Worm (Caenorhabditis elegans) whole organism, young adult: ENCODE measurements around the gene B0228.9.

Experiments used
- B0336.3 ChIP-seq: fragments of 200-800 bp; sonication (Bioruptor generic); IDR thresholded peaks from 2 replicates; pipeline ENCODE4 v1.3.6; 2022; ENCODE audit warnings: missing genetic modification characterization, missing compliant biosample characterization
- F10E7.11 ChIP-seq: sonication (generic microtip); optimal IDR thresholded peaks from 2 replicates; lab custom pipeline; 2017; ENCODE audit warnings: mild to moderate bottlenecking, missing genetic modification characterization, moderate library complexity, missing compliant biosample characterization
- F22D6.2 ChIP-seq: sonication (generic microtip); optimal IDR thresholded peaks from 2 replicates; lab custom pipeline; 2016; ENCODE audit warnings: mild to moderate bottlenecking, missing genetic modification characterization, missing compliant biosample characterization
- F37B4.10 ChIP-seq: fragments of 200-800 bp; sonication (Bioruptor generic); IDR thresholded peaks from 2 replicates; pipeline ENCODE4 v1.3.6; 2022; ENCODE audit warnings: missing genetic modification characterization, missing compliant biosample characterization
- F57A8.1 ChIP-seq: fragments of 200-800 bp; sonication (Bioruptor generic); optimal IDR thresholded peaks from 2 replicates; lab custom pipeline; 2018; ENCODE audit warnings: mild to moderate bottlenecking, missing genetic modification characterization, moderate library complexity, missing compliant biosample characterization
- T07F8.4 ChIP-seq: sonication (generic microtip); optimal IDR thresholded peaks from 2 replicates; lab custom pipeline; 2016; ENCODE audit warnings: mild to moderate bottlenecking, missing genetic modification characterization, moderate library complexity, missing compliant biosample characterization
- T26A5.8 ChIP-seq: sonication (generic microtip); optimal IDR thresholded peaks from 2 replicates; lab custom pipeline; 2016; ENCODE audit warnings: missing genetic modification characterization, missing compliant biosample characterization
- Y53F4B.3 ChIP-seq: fragments of 200-800 bp; sonication (Bioruptor generic); IDR thresholded peaks from 2 replicates; pipeline ENCODE4 v1.3.6; 2022; ENCODE audit warnings: missing genetic modification reagents, missing genetic modification characterization, missing compliant biosample characterization
- Y53G8AR.9 ChIP-seq: fragments of 200-800 bp; sonication (Bioruptor generic); conservative IDR thresholded peaks from 2 replicates; pipeline ENCODE4 v1.3.6; 2022; ENCODE audit warnings: missing genetic modification reagents, missing genetic modification characterization, missing compliant biosample characterization
- Y79H2A.3 ChIP-seq: fragments of 200-800 bp; sonication (Bioruptor generic); conservative IDR thresholded peaks from 2 replicates; pipeline ENCODE4 v1.3.6; 2022; ENCODE audit warnings: missing genetic modification reagents, missing genetic modification characterization, missing compliant biosample characterization
- Y95B8A.8 ChIP-seq: fragments of 200-800 bp; sonication (Bioruptor generic); IDR thresholded peaks from 2 replicates; pipeline ENCODE4 v1.3.6; 2022; ENCODE audit warnings: missing genetic modification reagents, missing genetic modification characterization, missing compliant biosample characterization
- ZK185.1 ChIP-seq: sonication (generic microtip); optimal IDR thresholded peaks from 2 replicates; lab custom pipeline; 2016; ENCODE audit warnings: mild to moderate bottlenecking, missing genetic modification characterization, missing compliant biosample characterization; ENCODE audit not compliant: poor library complexity, severe bottlenecking
- akir-1 ChIP-seq: fragments of 200-800 bp; sonication (Bioruptor generic); optimal IDR thresholded peaks from 2 replicates; lab custom pipeline; 2018; ENCODE audit warnings: mild to moderate bottlenecking, missing genetic modification characterization, moderate library complexity, missing compliant biosample characterization
- atf-7 ChIP-seq: sonication (generic microtip); optimal IDR thresholded peaks from 2 replicates; lab custom pipeline; 2017; ENCODE audit warnings: mild to moderate bottlenecking, missing genetic modification characterization, missing compliant biosample characterization
- athp-1 ChIP-seq: sonication (generic microtip); optimal IDR thresholded peaks from 2 replicates; lab custom pipeline; 2017; ENCODE audit warnings: mild to moderate bottlenecking, missing genetic modification characterization, missing compliant biosample characterization
- attf-3 ChIP-seq: fragments of 200-800 bp; sonication (Bioruptor generic); conservative IDR thresholded peaks from 2 replicates; pipeline ENCODE4 v1.3.6; 2022; ENCODE audit warnings: missing genetic modification reagents, missing genetic modification characterization, missing compliant biosample characterization
- attf-5 ChIP-seq: fragments of 200-800 bp; sonication (Bioruptor generic); optimal IDR thresholded peaks from 2 replicates; lab custom pipeline; 2018; ENCODE audit warnings: mild to moderate bottlenecking, missing genetic modification characterization, missing compliant biosample characterization
- attf-6 ChIP-seq: fragments of 200-800 bp; sonication (Bioruptor generic); IDR thresholded peaks from 2 replicates; pipeline ENCODE4 v1.3.6; 2022; ENCODE audit warnings: missing genetic modification reagents, missing genetic modification characterization, missing compliant biosample characterization
- bed-1 ChIP-seq: fragments of 200-800 bp; sonication (Bioruptor generic); IDR thresholded peaks from 2 replicates; pipeline ENCODE4 v1.3.6; 2022; ENCODE audit warnings: missing genetic modification reagents, missing genetic modification characterization, missing compliant biosample characterization
- cebp-1 ChIP-seq, 2 experiments: fragments of 200-800 bp in 1 of 2; sonication (Bioruptor generic) in 1 of 2; sonication (generic microtip) in 1 of 2; IDR thresholded peaks in 1 of 2; optimal IDR thresholded peaks in 1 of 2; 2 replicates each; pipeline versions ENCODE4 v1.3.6 to Lab custom; 2017 to 2022; ENCODE audit warnings: missing compliant biosample characterization in 2 of 2, missing genetic modification characterization in 2 of 2, mild to moderate bottlenecking in 1 of 2, missing genetic modification reagents in 1 of 2, moderate library complexity in 1 of 2
- dpl-1 ChIP-seq: fragments of 150-350 bp; optimal IDR thresholded peaks from 2 replicates; lab custom pipeline; 2014; ENCODE audit warnings: missing biosample characterization, missing genetic modification reagents, missing genetic modification characterization
- egl-44 ChIP-seq: fragments of 200-800 bp; sonication (Bioruptor generic); IDR thresholded peaks from 2 replicates; pipeline ENCODE4 v1.3.6; 2022; ENCODE audit warnings: missing genetic modification reagents, missing genetic modification characterization, missing compliant biosample characterization
- egrh-3 ChIP-seq: fragments of 200-800 bp; sonication (Bioruptor generic); IDR thresholded peaks from 2 replicates; pipeline ENCODE4 v1.3.6; 2022; ENCODE audit warnings: missing genetic modification reagents, missing genetic modification characterization, missing compliant biosample characterization
- hrde-1 ChIP-seq: sonication (generic microtip); optimal IDR thresholded peaks from 2 replicates; lab custom pipeline; 2016; ENCODE audit warnings: missing genetic modification characterization, mild to moderate bottlenecking, missing compliant biosample characterization, moderate library complexity, missing genotype, missing genetic modification reagents, borderline replicate concordance
- hsf-1 ChIP-seq: fragments of 200-800 bp; sonication (Bioruptor generic); IDR thresholded peaks from 2 replicates; pipeline ENCODE4 v1.3.6; 2022; ENCODE audit warnings: missing genetic modification reagents, missing genetic modification characterization, missing compliant biosample characterization
- lsy-27 ChIP-seq: sonication (generic microtip); optimal IDR thresholded peaks from 2 replicates; lab custom pipeline; 2017; ENCODE audit warnings: missing genetic modification characterization, mild to moderate bottlenecking, missing compliant biosample characterization, antibody characterized with exemption, missing genotype, borderline replicate concordance; ENCODE audit not compliant: insufficient read depth
- madf-3 ChIP-seq: fragments of 200-800 bp; sonication (Bioruptor generic); IDR thresholded peaks from 2 replicates; pipeline ENCODE4 v1.3.6; 2022; ENCODE audit warnings: missing genetic modification reagents, missing genetic modification characterization, missing compliant biosample characterization
- madf-6 ChIP-seq: fragments of 200-800 bp; sonication (Bioruptor generic); IDR thresholded peaks from 2 replicates; pipeline ENCODE4 v1.3.6; 2022; ENCODE audit warnings: missing genetic modification reagents, missing genetic modification characterization, missing compliant biosample characterization
- mcd-1 ChIP-seq: fragments of 200-800 bp; sonication (Bioruptor generic); IDR thresholded peaks from 2 replicates; pipeline ENCODE4 v1.3.6; 2022; ENCODE audit warnings: missing genetic modification reagents, missing genetic modification characterization, missing compliant biosample characterization
- mxl-1 ChIP-seq: sonication (generic microtip); optimal IDR thresholded peaks from 2 replicates; lab custom pipeline; 2016; ENCODE audit warnings: missing genetic modification characterization, missing compliant biosample characterization
- nfyb-1 ChIP-seq: fragments of 200-800 bp; sonication (Bioruptor generic); IDR thresholded peaks from 2 replicates; pipeline ENCODE4 v1.3.6; 2022; ENCODE audit warnings: missing genetic modification reagents, missing genetic modification characterization, missing compliant biosample characterization
- nhr-179 ChIP-seq: sonication (generic microtip); optimal IDR thresholded peaks from 2 replicates; lab custom pipeline; 2016; ENCODE audit warnings: mild to moderate bottlenecking, missing genetic modification characterization, missing compliant biosample characterization
- nhr-90 ChIP-seq: sonication (generic microtip); optimal IDR thresholded peaks from 2 replicates; lab custom pipeline; 2016; ENCODE audit warnings: missing genotype, mild to moderate bottlenecking, missing genetic modification characterization, missing compliant biosample characterization
- rcor-1 ChIP-seq: fragments of 200-800 bp; sonication (Bioruptor generic); IDR thresholded peaks from 2 replicates; pipeline ENCODE4 v1.3.6; 2022; ENCODE audit warnings: missing genetic modification reagents, missing genetic modification characterization, missing compliant biosample characterization
- repo-1 ChIP-seq: sonication (generic microtip); optimal IDR thresholded peaks from 2 replicates; lab custom pipeline; 2017; ENCODE audit warnings: mild to moderate bottlenecking, missing genetic modification characterization, missing compliant biosample characterization
- sea-2 ChIP-seq: fragments of 200-800 bp; sonication (Bioruptor generic); IDR thresholded peaks from 2 replicates; pipeline ENCODE4 v1.3.6; 2022; ENCODE audit warnings: missing genetic modification characterization, missing compliant biosample characterization
- snpc-1.3 ChIP-seq: sonication (generic microtip); optimal IDR thresholded peaks from 2 replicates; lab custom pipeline; 2017; ENCODE audit warnings: missing genetic modification characterization, mild to moderate bottlenecking, missing compliant biosample characterization, antibody characterized with exemption, moderate library complexity, missing genotype, missing genetic modification reagents; ENCODE audit not compliant: insufficient read depth
- snpc-4 ChIP-seq, 5 experiments: fragments of 150-350 bp in 1 of 5; sonication (generic microtip) in 4 of 5; optimal IDR thresholded peaks; 2 replicates each; lab custom pipeline; 2014 to 2018; ENCODE audit warnings: missing genetic modification characterization in 5 of 5, missing biosample characterization in 3 of 5, antibody characterized with exemption in 2 of 5, mild to moderate bottlenecking in 2 of 5, missing compliant biosample characterization in 2 of 5, missing genotype in 2 of 5, moderate library complexity in 2 of 5, missing genetic modification reagents in 1 of 5
- tbx-9 ChIP-seq: sonication (generic microtip); optimal IDR thresholded peaks from 2 replicates; lab custom pipeline; 2016; ENCODE audit warnings: borderline replicate concordance, missing genetic modification characterization, inconsistent platforms, missing compliant biosample characterization
- tlf-1 ChIP-seq: fragments of 200-800 bp; sonication (Bioruptor generic); optimal IDR thresholded peaks from 2 replicates; lab custom pipeline; 2018; ENCODE audit warnings: mild to moderate bottlenecking, missing genetic modification characterization, missing compliant biosample characterization
- unc-130 ChIP-seq: sonication (generic microtip); optimal IDR thresholded peaks from 2 replicates; lab custom pipeline; 2016; ENCODE audit warnings: missing genetic modification reagents, missing genetic modification characterization, missing compliant biosample characterization
- xnd-1 ChIP-seq: sonication (generic microtip); optimal IDR thresholded peaks from 2 replicates; lab custom pipeline; 2016; ENCODE audit warnings: missing genotype, missing genetic modification reagents, missing genetic modification characterization, missing compliant biosample characterization
- zim-3 ChIP-seq: sonication (generic microtip); optimal IDR thresholded peaks from 2 replicates; lab custom pipeline; 2017; ENCODE audit warnings: mild to moderate bottlenecking, missing genetic modification characterization, moderate library complexity, missing compliant biosample characterization
- ztf-28 ChIP-seq: fragments of 200-800 bp; sonication (Bioruptor generic); IDR thresholded peaks from 2 replicates; pipeline ENCODE4 v1.3.6; 2022; ENCODE audit warnings: missing genetic modification reagents, missing genetic modification characterization, missing compliant biosample characterization

Gene B0228.9

DNA sequence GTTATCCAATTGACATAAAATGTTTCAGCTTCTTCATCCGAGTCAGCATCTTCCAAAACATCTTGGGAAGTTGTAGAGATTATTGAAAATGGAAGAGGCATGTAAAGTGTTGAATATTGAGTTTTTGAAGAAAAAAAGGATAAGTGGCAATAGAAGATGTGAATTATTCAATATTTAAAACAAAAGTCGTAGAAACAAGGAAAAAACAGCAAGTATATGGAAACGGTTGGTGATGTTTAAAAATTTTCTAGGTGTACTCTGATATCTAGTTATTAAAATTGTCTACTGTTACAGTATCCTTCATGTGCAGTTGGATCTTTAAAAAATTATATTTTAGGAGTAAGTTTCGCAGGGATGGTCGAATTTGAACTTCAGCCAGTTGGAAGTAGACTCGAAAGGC is 8.4 kb upstream of the B0228.9 start, which contains the start of gene C06A8.8:
C06A8.8 (minus strand) TSS at position 101 of the 400 bp plus-strand sequence.
- TF ChIP-seq lsy-27 (tag; lab: Kevin White, UChicago) (no peak), athp-1 (tag; lab: Kevin White, UChicago) (no peak), B0336.3 (GFP tag; lab: Robert Waterston, UW) (no peak), Y53G8AR.9 (GFP tag; lab: Robert Waterston, UW) (no peak), nhr-179 (tag; lab: Kevin White, UChicago) (no peak), mcd-1 (GFP tag; lab: Robert Waterston, UW) (no peak)

- no peak for TF ChIP-seq akir-1 (GFP tag; lab: Kevin White, UChicago)
- no peak for TF ChIP-seq tlf-1 (GFP tag; lab: Kevin White, UChicago)
- no peak for TF ChIP-seq rcor-1 (GFP tag; lab: Robert Waterston, UW)
- TF ChIP-seq T26A5.8 (tag; lab: Kevin White, UChicago): no peak
- TF ChIP-seq F22D6.2 (tag; lab: Kevin White, UChicago): no peak
- no peak for TF ChIP-seq cebp-1 (GFP tag; IDR thresholded peaks at IDR 0.05; lab: Robert Waterston, UW)
- no peak for TF ChIP-seq cebp-1 (tag; optimal IDR thresholded peaks at IDR 0.05; lab: Kevin White, UChicago)
- TF ChIP-seq Y95B8A.8 (GFP tag; lab: Robert Waterston, UW): no peak
- TF ChIP-seq atf-7 (tag; lab: Kevin White, UChicago): no peak
- TF ChIP-seq tbx-9 (tag; lab: Kevin White, UChicago): no peak
- no peak for TF ChIP-seq zim-3 (tag; lab: Kevin White, UChicago)
- TF ChIP-seq attf-6 (GFP tag; lab: Robert Waterston, UW): no peak
- no peak for TF ChIP-seq attf-5
- TF ChIP-seq lsy-27 (tag; lab: Kevin White, UChicago): no peak
- no peak for TF ChIP-seq F57A8.1
- no peak for TF ChIP-seq madf-3 (GFP tag; lab: Robert Waterston, UW)
- no peak for TF ChIP-seq unc-130 (GFP tag; lab: Kevin White, UChicago)
- TF ChIP-seq egl-44 (GFP tag; lab: Robert Waterston, UW): no peak
- no peak for TF ChIP-seq Y79H2A.3 (GFP tag; lab: Robert Waterston, UW)
- TF ChIP-seq nhr-90 (tag; lab: Kevin White, UChicago): no peak
Observed at ce11 chrII:7770253-7770652, 6.8 kb upstream of the B0228.9 start.

DNA sequence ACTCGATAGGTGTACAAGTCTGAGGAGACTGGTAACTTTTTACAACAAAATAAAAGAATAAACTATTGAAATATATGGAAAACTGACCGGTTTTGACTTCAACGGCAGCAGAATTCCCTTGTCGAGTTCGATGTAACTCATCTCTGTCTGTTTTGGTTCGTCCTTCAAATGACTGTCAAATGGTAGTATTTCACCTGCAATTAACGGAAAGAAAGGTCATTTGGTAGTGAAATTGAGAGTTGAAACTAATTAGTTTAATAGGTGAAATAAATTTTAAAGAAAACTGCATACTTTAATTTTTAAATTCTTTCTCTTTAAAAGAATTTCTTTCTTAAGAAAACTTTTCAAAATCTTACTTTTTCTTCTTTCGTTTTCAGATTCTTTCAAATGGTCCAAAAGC is 5.8 kb upstream of the B0228.9 start:
- TF ChIP-seq repo-1 (tag; lab: Kevin White, UChicago) (no peak), madf-3 (GFP tag; lab: Robert Waterston, UW) (no peak), mxl-1 (no peak), T07F8.4 (tag; lab: Kevin White, UChicago) (no peak), ztf-28 (no peak), snpc-1.3 (no peak), snpc-4 (GFP tag; optimal IDR thresholded peaks at IDR 0.05; lab: Kevin White, UChicago) (no peak), snpc-4 (tag; optimal IDR thresholded peaks at IDR 0.05; lab: Kevin White, UChicago) (no peak), bed-1 (GFP tag; lab: Robert Waterston, UW) (no peak), egrh-3 (GFP tag; lab: Robert Waterston, UW) (no peak), hrde-1 (no peak)

- TF ChIP-seq sea-2 (GFP tag; lab: Robert Waterston, UW) (no peak), repo-1 (tag; lab: Kevin White, UChicago) (no peak), Y53F4B.3 (GFP tag; lab: Robert Waterston, UW) (no peak), F10E7.11 (tag; lab: Kevin White, UChicago) (no peak), xnd-1 (no peak), dpl-1 (GFP tag; lab: Kevin White, UChicago) (no peak), nfyb-1 (GFP tag; lab: Robert Waterston, UW) (no peak), F37B4.10 (no peak), attf-3 (GFP tag; lab: Robert Waterston, UW) (no peak), hsf-1 (GFP tag; lab: Robert Waterston, UW) (no peak), tlf-1 (GFP tag; lab: Kevin White, UChicago) (no peak), madf-6 (GFP tag; lab: Robert Waterston, UW) (no peak), ZK185.1 (tag; lab: Kevin White, UChicago) (no peak)
Observed at ce11 chrII:7765456-7765855, 2.0 kb upstream of the B0228.9 start, which contains the start of gene srh-39. TSS of gene srh-39 (minus strand) at chrII:7765556.
